Fruit fly (Drosophila melanogaster) whole organism, prepupa: ENCODE results near the gene Aos1.

ENCODE experiments used
- CG10631 ChIP-seq: fragments of 200-800 bp; sonication (Bioruptor generic); optimal IDR thresholded peaks from 2 replicates; lab custom pipeline; 2016; ENCODE audit warnings: missing biosample characterization, missing genetic modification characterization
- CG10669 ChIP-seq: fragments of 200-800 bp; sonication (Bioruptor generic); optimal IDR thresholded peaks from 3 replicates; lab custom pipeline; 2018; ENCODE audit warnings: missing biosample characterization, mild to moderate bottlenecking, missing genetic modification characterization, moderate library complexity
- CG15336 ChIP-seq: fragments of 200-800 bp; sonication (Bioruptor generic); IDR thresholded peaks from 2 replicates; pipeline ENCODE4 v1.3.6; 2022; ENCODE audit warnings: missing biosample characterization, missing genetic modification characterization
- CG16779 ChIP-seq: fragments of 200-800 bp; sonication (Bioruptor generic); optimal IDR thresholded peaks from 3 replicates; lab custom pipeline; 2017; ENCODE audit warnings: missing biosample characterization, mild to moderate bottlenecking, missing genetic modification characterization
- CG32006 ChIP-seq: fragments of 200-800 bp; sonication (Bioruptor generic); optimal IDR thresholded peaks from 3 replicates; lab custom pipeline; 2017; ENCODE audit warnings: missing biosample characterization, mild to moderate bottlenecking, missing genetic modification characterization
- CG34406 ChIP-seq: fragments of 200-800 bp; sonication (Bioruptor generic); optimal IDR thresholded peaks from 3 replicates; lab custom pipeline; 2016; ENCODE audit warnings: missing biosample characterization, missing genetic modification characterization
- Eip75B ChIP-seq: fragments of 200-800 bp; sonication (Bioruptor generic); optimal IDR thresholded peaks from 3 replicates; lab custom pipeline; 2016; ENCODE audit warnings: missing biosample characterization, missing genetic modification characterization
- Met ChIP-seq: fragments of 200-800 bp; sonication (Bioruptor generic); optimal IDR thresholded peaks from 3 replicates; lab custom pipeline; 2016; ENCODE audit warnings: missing biosample characterization, missing genetic modification characterization
- achi ChIP-seq: fragments of 200-800 bp; sonication (Bioruptor generic); optimal IDR thresholded peaks from 3 replicates; lab custom pipeline; 2016; ENCODE audit warnings: missing biosample characterization, missing genetic modification characterization
- dac ChIP-seq: fragments of 200-800 bp; sonication (Bioruptor generic); optimal IDR thresholded peaks from 2 replicates; lab custom pipeline; 2017; ENCODE audit warnings: missing biosample characterization, mild to moderate bottlenecking, missing genetic modification characterization
- dsx ChIP-seq: fragments of 200-800 bp; optimal IDR thresholded peaks from 3 replicates; lab custom pipeline; 2019; ENCODE audit warnings: missing biosample characterization, mild to moderate bottlenecking, missing genetic modification characterization, moderate library complexity; ENCODE audit not compliant: poor library complexity, severe bottlenecking
- eg ChIP-seq: fragments of 200-800 bp; sonication (Bioruptor generic); IDR thresholded peaks from 3 replicates; pipeline ENCODE4 v1.3.6; 2022; ENCODE audit warnings: missing biosample characterization, missing genetic modification characterization
- fd59A ChIP-seq: fragments of 200-800 bp; sonication (Bioruptor generic); optimal IDR thresholded peaks from 2 replicates; lab custom pipeline; 2017; ENCODE audit warnings: missing biosample characterization, mild to moderate bottlenecking, missing genetic modification characterization, missing genetic modification reagents

- no peak for TF ChIP-seq achi (GFP tag; lab: Kevin White, UChicago)
- no peak for TF ChIP-seq Met (GFP tag; lab: Kevin White, UChicago)
- no peak for TF ChIP-seq fd59A
- no peak for TF ChIP-seq CG15336 (GFP tag; lab: Robert Waterston, UW)
- no peak for TF ChIP-seq dsx (GFP tag; lab: Kevin White, UChicago)
- TF ChIP-seq CG10669, result no peak
- no peak for TF ChIP-seq CG10631 (GFP tag; lab: Kevin White, UChicago)
- TF ChIP-seq eg (GFP tag; lab: Robert Waterston, UW), result no peak
- TF ChIP-seq dac (GFP tag; lab: Kevin White, UChicago), result no peak
- no peak for TF ChIP-seq CG34406 (GFP tag; lab: Kevin White, UChicago)
- TF ChIP-seq CG16779 (tag; lab: Kevin White, UChicago), result no peak
- no peak for TF ChIP-seq Eip75B
- no peak for TF ChIP-seq CG32006
Measured at dm6 chr3R:12382563-12382962, 51.1 kb downstream of the Aos1 start, which contains the start of gene CG10035.
